Worm (Caenorhabditis elegans) whole organism, L2 larva: ENCODE measurements around the gene slc-25A18.1.

ENCODE experiments used
- ceh-82 ChIP-seq: fragments of 150-350 bp; optimal IDR thresholded peaks from 2 replicates; lab custom pipeline; 2014; ENCODE audit warnings: missing biosample characterization, missing genetic modification characterization
- dmd-4 ChIP-seq: sonication (generic microtip); optimal IDR thresholded peaks from 2 replicates; lab custom pipeline; 2017; ENCODE audit warnings: missing biosample characterization, missing genetic modification characterization
- fos-1 ChIP-seq: fragments of 150-350 bp; optimal IDR thresholded peaks from 2 replicates; lab custom pipeline; 2014; ENCODE audit warnings: missing biosample characterization, missing genetic modification characterization
- lin-13 ChIP-seq: fragments of 150-350 bp; optimal IDR thresholded peaks from 2 replicates; lab custom pipeline; 2014; ENCODE audit warnings: missing biosample characterization, missing genetic modification reagents, missing genetic modification characterization
- mab-5 ChIP-seq: fragments of 150-350 bp; optimal IDR thresholded peaks from 2 replicates; lab custom pipeline; 2014; ENCODE audit warnings: missing biosample characterization, missing genetic modification characterization
- mdl-1 ChIP-seq, 2 experiments: fragments of 150-350 bp in 1 of 2; sonication (generic microtip) in 1 of 2; optimal IDR thresholded peaks; 2 replicates each; lab custom pipeline; 2017; ENCODE audit warnings: missing biosample characterization in 2 of 2, missing genetic modification characterization in 2 of 2
- nhr-11 ChIP-seq: fragments of 150-350 bp; optimal IDR thresholded peaks from 2 replicates; lab custom pipeline; 2014; ENCODE audit warnings: missing biosample characterization, missing genetic modification characterization
- nhr-237 ChIP-seq: fragments of 150-350 bp; optimal IDR thresholded peaks from 2 replicates; lab custom pipeline; 2014; ENCODE audit warnings: missing biosample characterization, missing genetic modification characterization
- skn-1 ChIP-seq: sonication (generic microtip); optimal IDR thresholded peaks from 2 replicates; lab custom pipeline; 2017; ENCODE audit warnings: missing biosample characterization, missing genetic modification characterization
- snpc-4 ChIP-seq: fragments of 150-350 bp; optimal IDR thresholded peaks from 2 replicates; lab custom pipeline; 2014; ENCODE audit warnings: missing biosample characterization, missing genetic modification characterization
- unc-39 ChIP-seq: fragments of 150-350 bp; optimal IDR thresholded peaks from 2 replicates; lab custom pipeline; 2014; ENCODE audit warnings: missing biosample characterization, missing genetic modification characterization
- zag-1 ChIP-seq: fragments of 150-350 bp; optimal IDR thresholded peaks from 2 replicates; lab custom pipeline; 2014; ENCODE audit warnings: missing biosample characterization, missing genetic modification characterization
- ztf-4 ChIP-seq: fragments of 150-350 bp; optimal IDR thresholded peaks from 2 replicates; lab custom pipeline; 2014; ENCODE audit warnings: missing biosample characterization, missing genetic modification characterization

- TF ChIP-seq ztf-4 (tag; lab: Kevin White, UChicago) (no peak), unc-39 (no peak), nhr-11 (tag; lab: Kevin White, UChicago) (no peak), ceh-82 (tag; lab: Kevin White, UChicago) (no peak), lin-13 (no peak), zag-1 (no peak), fos-1 (tag; lab: Kevin White, UChicago) (no peak), skn-1 (tag; lab: Kevin White, UChicago) (no peak), mab-5 (tag; lab: Kevin White, UChicago) (no peak), nhr-237 (no peak), mdl-1 (tag; optimal IDR thresholded peaks at IDR 0.05; lab: Kevin White, UChicago) (no peak), snpc-4 (tag; lab: Kevin White, UChicago) (no peak), dmd-4 (tag; lab: Kevin White, UChicago) (no peak)
These were observed 5.0 kb upstream of the slc-25A18.1 start for ce11 chrX:15008697-15009096.
